Worm (Caenorhabditis elegans) whole organism, L4 larva: ENCODE data around the gene C02G6.2.

Source experiments
- F26F4.8 ChIP-seq: fragments of 200-800 bp; sonication (Bioruptor generic); conservative IDR thresholded peaks from 2 replicates; pipeline ENCODE4 v1.3.6; 2022; ENCODE audit warnings: missing genetic modification characterization, missing compliant biosample characterization
- F44E2.7 ChIP-seq: fragments of 200-800 bp; sonication (Bioruptor generic); IDR thresholded peaks from 2 replicates; pipeline ENCODE4 v2.1.2; 2022; ENCODE audit warnings: missing genetic modification characterization, missing compliant biosample characterization
- F49E8.2 ChIP-seq: sonication (generic microtip); optimal IDR thresholded peaks from 2 replicates; lab custom pipeline; 2016; ENCODE audit warnings: missing compliant biosample characterization, mild to moderate bottlenecking, missing genetic modification characterization, borderline replicate concordance
- R02D3.7 ChIP-seq: fragments of 150-350 bp; sonication (generic microtip); optimal IDR thresholded peaks from 3 replicates; lab custom pipeline; 2014; ENCODE audit warnings: missing biosample characterization, missing genetic modification characterization
- Y75B8A.6 ChIP-seq: fragments of 200-800 bp; sonication (Bioruptor generic); IDR thresholded peaks from 2 replicates; pipeline ENCODE4 v1.3.6; 2022; ENCODE audit warnings: missing genetic modification reagents, missing genetic modification characterization, missing compliant biosample characterization
- ZK546.5 ChIP-seq, 2 experiments: sonication (generic microtip); optimal IDR thresholded peaks; 2 replicates each; lab custom pipeline; 2017; ENCODE audit warnings: missing biosample characterization in 2 of 2, missing genetic modification characterization in 2 of 2
- aha-1 ChIP-seq: fragments of 150-350 bp; peaks from one replicate; lab custom pipeline; 2014; ENCODE audit warnings: missing biosample characterization, missing genetic modification characterization
- aly-2 ChIP-seq: sonication (generic microtip); optimal IDR thresholded peaks from 2 replicates; lab custom pipeline; 2018; ENCODE audit warnings: missing biosample characterization, missing genetic modification characterization
- attf-4 ChIP-seq: sonication (generic microtip); optimal IDR thresholded peaks from 3 replicates; lab custom pipeline; 2017; ENCODE audit warnings: missing biosample characterization, missing genetic modification characterization
- ceh-32 ChIP-seq: sonication (generic microtip); optimal IDR thresholded peaks from 2 replicates; lab custom pipeline; 2016; ENCODE audit warnings: mild to moderate bottlenecking, missing genetic modification characterization, missing compliant biosample characterization; ENCODE audit not compliant: poor library complexity
- ceh-44 ChIP-seq: fragments of 200-800 bp; sonication (Bioruptor generic); IDR thresholded peaks from 2 replicates; pipeline ENCODE4 v1.3.6; 2022; ENCODE audit warnings: missing genetic modification reagents, missing genetic modification characterization, missing compliant biosample characterization
- ceh-82 ChIP-seq: sonication (generic microtip); optimal IDR thresholded peaks from 2 replicates; lab custom pipeline; 2017; ENCODE audit warnings: missing biosample characterization, missing genetic modification characterization
- ces-1 ChIP-seq: fragments of 150-350 bp; sonication (generic microtip); optimal IDR thresholded peaks from 4 replicates; lab custom pipeline; 2014; ENCODE audit warnings: missing biosample characterization, missing genetic modification reagents, missing genetic modification characterization
- cey-2 ChIP-seq: sonication (generic microtip); optimal IDR thresholded peaks from 3 replicates; lab custom pipeline; 2017; ENCODE audit warnings: missing genetic modification characterization, mild to moderate bottlenecking, missing compliant biosample characterization, antibody characterized with exemption, borderline replicate concordance; ENCODE audit not compliant: insufficient read depth
- daf-12 ChIP-seq: fragments of 150-350 bp; optimal IDR thresholded peaks from 2 replicates; lab custom pipeline; 2014; ENCODE audit warnings: missing biosample characterization, missing genetic modification reagents, missing genetic modification characterization
- duxl-1 ChIP-seq: sonication (generic microtip); optimal IDR thresholded peaks from 2 replicates; lab custom pipeline; 2016; ENCODE audit warnings: mild to moderate bottlenecking, missing genetic modification characterization, moderate library complexity, missing compliant biosample characterization; ENCODE audit not compliant: poor library complexity
- egl-27 ChIP-seq: sonication (generic microtip); optimal IDR thresholded peaks from 3 replicates; lab custom pipeline; 2017; ENCODE audit warnings: missing biosample characterization, missing genetic modification reagents, missing genetic modification characterization
- fkh-10 ChIP-seq: fragments of 150-350 bp; optimal IDR thresholded peaks from 2 replicates; lab custom pipeline; 2014; ENCODE audit warnings: missing biosample characterization, missing genetic modification reagents, missing genetic modification characterization
- gei-8 ChIP-seq: fragments of 200-800 bp; sonication (Bioruptor generic); optimal IDR thresholded peaks from 2 replicates; lab custom pipeline; 2018; ENCODE audit warnings: mild to moderate bottlenecking, missing genetic modification characterization, missing compliant biosample characterization
- hlh-11 ChIP-seq: fragments of 200-800 bp; sonication (Bioruptor generic); optimal IDR thresholded peaks from 2 replicates; lab custom pipeline; 2018; ENCODE audit warnings: mild to moderate bottlenecking, missing genetic modification characterization, missing compliant biosample characterization
- jun-1 ChIP-seq: fragments of 150-350 bp; optimal IDR thresholded peaks from 2 replicates; lab custom pipeline; 2014; ENCODE audit warnings: missing biosample characterization, missing genetic modification reagents, missing genetic modification characterization
- lim-7 ChIP-seq: fragments of 200-800 bp; sonication (Bioruptor generic); IDR thresholded peaks from 2 replicates; pipeline ENCODE4 v1.3.6; 2022; ENCODE audit warnings: missing genetic modification characterization, missing compliant biosample characterization
- lin-1 ChIP-seq: fragments of 200-800 bp; sonication (Bioruptor generic); IDR thresholded peaks from 2 replicates; pipeline ENCODE4 v1.3.6; 2022; ENCODE audit warnings: missing genetic modification reagents, missing genetic modification characterization, missing compliant biosample characterization
- lin-29 ChIP-seq: fragments of 200-800 bp; sonication (Bioruptor generic); IDR thresholded peaks from 2 replicates; pipeline ENCODE4 v1.3.6; 2022; ENCODE audit warnings: missing genetic modification reagents, missing genetic modification characterization, missing compliant biosample characterization
- lin-39 ChIP-seq: fragments of 150-350 bp; optimal IDR thresholded peaks from 2 replicates; lab custom pipeline; 2014; ENCODE audit warnings: missing biosample characterization, missing genetic modification reagents, missing genetic modification characterization
- lir-3 ChIP-seq: sonication (generic microtip); optimal IDR thresholded peaks from 2 replicates; lab custom pipeline; 2016; ENCODE audit warnings: mild to moderate bottlenecking, missing genetic modification characterization, missing compliant biosample characterization
- madf-9 ChIP-seq: fragments of 200-800 bp; sonication (Bioruptor generic); conservative IDR thresholded peaks from 2 replicates; pipeline ENCODE4 v1.3.6; 2022; ENCODE audit warnings: missing genetic modification reagents, missing genetic modification characterization, missing compliant biosample characterization
- mes-2 ChIP-seq: sonication (generic microtip); optimal IDR thresholded peaks from 2 replicates; lab custom pipeline; 2016; ENCODE audit warnings: missing genotype, mild to moderate bottlenecking, missing genetic modification characterization, missing compliant biosample characterization; ENCODE audit not compliant: poor library complexity, severe bottlenecking
- nhr-237 ChIP-seq: sonication (generic microtip); optimal IDR thresholded peaks from 2 replicates; lab custom pipeline; 2017; ENCODE audit warnings: missing biosample characterization, missing genetic modification characterization
- nhr-25 ChIP-seq: sonication (generic microtip); optimal IDR thresholded peaks from 2 replicates; lab custom pipeline; 2017; ENCODE audit warnings: missing genetic modification characterization, mild to moderate bottlenecking, missing compliant biosample characterization, antibody characterized with exemption, moderate library complexity, borderline replicate concordance; ENCODE audit not compliant: insufficient read depth
- nhr-28 ChIP-seq: fragments of 150-350 bp; optimal IDR thresholded peaks from 2 replicates; lab custom pipeline; 2014; ENCODE audit warnings: missing biosample characterization, missing genetic modification characterization
- nhr-42 ChIP-seq: fragments of 200-800 bp; sonication (Bioruptor generic); IDR thresholded peaks from 2 replicates; pipeline ENCODE4 v1.3.6; 2022; ENCODE audit warnings: missing genetic modification characterization, missing compliant biosample characterization
- nhr-6 ChIP-seq: fragments of 150-350 bp; optimal IDR thresholded peaks from 2 replicates; lab custom pipeline; 2014; ENCODE audit warnings: missing biosample characterization, missing genetic modification characterization
- nhr-76 ChIP-seq: fragments of 150-350 bp; optimal IDR thresholded peaks from 2 replicates; lab custom pipeline; 2014; ENCODE audit warnings: missing biosample characterization, missing genetic modification characterization
- nhr-77 ChIP-seq: fragments of 150-350 bp; optimal IDR thresholded peaks from 2 replicates; lab custom pipeline; 2014; ENCODE audit warnings: missing biosample characterization, missing genetic modification characterization
- pha-4 ChIP-seq, 2 experiments: fragments of 150-350 bp in 1 of 2; fragments of 200-800 bp in 1 of 2; sonication (Bioruptor generic) in 1 of 2; IDR thresholded peaks in 1 of 2; optimal IDR thresholded peaks in 1 of 2; 2 replicates each; pipeline versions ENCODE4 v1.3.6 to Lab custom; 2014 to 2022; ENCODE audit warnings: missing genetic modification characterization in 2 of 2, missing genetic modification reagents in 2 of 2, missing biosample characterization in 1 of 2, missing compliant biosample characterization in 1 of 2
- sdz-12 ChIP-seq: fragments of 200-800 bp; sonication (Bioruptor generic); optimal IDR thresholded peaks from 2 replicates; lab custom pipeline; 2018; ENCODE audit warnings: mild to moderate bottlenecking, missing genetic modification characterization, missing compliant biosample characterization
- skn-1 ChIP-seq: fragments of 150-350 bp; optimal IDR thresholded peaks from 2 replicates; lab custom pipeline; 2014; ENCODE audit warnings: missing biosample characterization, missing genetic modification characterization
- spr-1 ChIP-seq: sonication (generic microtip); optimal IDR thresholded peaks from 2 replicates; lab custom pipeline; 2016; ENCODE audit warnings: mild to moderate bottlenecking, missing genetic modification characterization, missing compliant biosample characterization
- tag-97 ChIP-seq: fragments of 200-800 bp; sonication (Bioruptor generic); IDR thresholded peaks from 2 replicates; pipeline ENCODE4 v1.3.6; 2022; ENCODE audit warnings: missing genetic modification characterization, missing compliant biosample characterization
- vab-7 ChIP-seq: fragments of 200-800 bp; sonication (Bioruptor generic); IDR thresholded peaks from 2 replicates; pipeline ENCODE4 v1.3.6; 2022; ENCODE audit warnings: missing genetic modification reagents, missing genetic modification characterization, missing compliant biosample characterization
- zag-1 ChIP-seq: fragments of 150-350 bp; optimal IDR thresholded peaks from 2 replicates; lab custom pipeline; 2014; ENCODE audit warnings: missing biosample characterization, missing genetic modification characterization
- zfp-2 ChIP-seq: sonication (generic microtip); optimal IDR thresholded peaks from 2 replicates; lab custom pipeline; 2016; ENCODE audit warnings: mild to moderate bottlenecking, missing genetic modification characterization, missing compliant biosample characterization
- zip-11 ChIP-seq: fragments of 200-800 bp; sonication (Bioruptor generic); IDR thresholded peaks from 2 replicates; pipeline ENCODE4 v1.3.6; 2022; ENCODE audit warnings: missing genetic modification characterization, missing compliant biosample characterization
- zip-2 ChIP-seq: fragments of 150-350 bp; optimal IDR thresholded peaks from 2 replicates; lab custom pipeline; 2014; ENCODE audit warnings: missing biosample characterization, missing genetic modification characterization
- ztf-7 ChIP-seq: fragments of 150-350 bp; optimal IDR thresholded peaks from 2 replicates; lab custom pipeline; 2014; ENCODE audit warnings: missing biosample characterization, missing genetic modification characterization

Gene C02G6.2

ce11 chrV:5842507-5843144 is 29.2 kb upstream of the C02G6.2 start (continued):
- TF ChIP-seq duxl-1 (tag; lab: Kevin White, UChicago): no peak
- TF ChIP-seq jun-1 (tag; lab: Kevin White, UChicago): no peak
- no peak for TF ChIP-seq sdz-12
- no peak for TF ChIP-seq lim-7 (GFP tag; lab: Robert Waterston, UW)
- TF ChIP-seq tag-97 (GFP tag; lab: Robert Waterston, UW): no peak
- TF ChIP-seq hlh-11 (tag; lab: Kevin White, UChicago): peak; percentile 57
- TF ChIP-seq ceh-44 (GFP tag; lab: Robert Waterston, UW): no peak
- TF ChIP-seq zip-2 (tag; lab: Kevin White, UChicago): no peak
- TF ChIP-seq vab-7: no peak
- TF ChIP-seq lir-3: no peak
- no peak for TF ChIP-seq zfp-2 (tag; lab: Kevin White, UChicago)
- no peak for TF ChIP-seq nhr-6 (tag; lab: Kevin White, UChicago)
- TF ChIP-seq F49E8.2 (tag; lab: Kevin White, UChicago): no peak
- TF ChIP-seq fkh-10 (GFP tag; lab: Kevin White, UChicago): no peak
- TF ChIP-seq ZK546.5 (tag; optimal IDR thresholded peaks at IDR 0.05; lab: Kevin White, UChicago): no peak
- no peak for TF ChIP-seq cey-2
- TF ChIP-seq madf-9 (GFP tag; lab: Robert Waterston, UW): no peak
- TF ChIP-seq zip-11 (GFP tag; lab: Robert Waterston, UW): no peak
- TF ChIP-seq mes-2: no peak
- no peak for TF ChIP-seq lin-39 (tag; lab: Kevin White, UChicago)

DNA sequence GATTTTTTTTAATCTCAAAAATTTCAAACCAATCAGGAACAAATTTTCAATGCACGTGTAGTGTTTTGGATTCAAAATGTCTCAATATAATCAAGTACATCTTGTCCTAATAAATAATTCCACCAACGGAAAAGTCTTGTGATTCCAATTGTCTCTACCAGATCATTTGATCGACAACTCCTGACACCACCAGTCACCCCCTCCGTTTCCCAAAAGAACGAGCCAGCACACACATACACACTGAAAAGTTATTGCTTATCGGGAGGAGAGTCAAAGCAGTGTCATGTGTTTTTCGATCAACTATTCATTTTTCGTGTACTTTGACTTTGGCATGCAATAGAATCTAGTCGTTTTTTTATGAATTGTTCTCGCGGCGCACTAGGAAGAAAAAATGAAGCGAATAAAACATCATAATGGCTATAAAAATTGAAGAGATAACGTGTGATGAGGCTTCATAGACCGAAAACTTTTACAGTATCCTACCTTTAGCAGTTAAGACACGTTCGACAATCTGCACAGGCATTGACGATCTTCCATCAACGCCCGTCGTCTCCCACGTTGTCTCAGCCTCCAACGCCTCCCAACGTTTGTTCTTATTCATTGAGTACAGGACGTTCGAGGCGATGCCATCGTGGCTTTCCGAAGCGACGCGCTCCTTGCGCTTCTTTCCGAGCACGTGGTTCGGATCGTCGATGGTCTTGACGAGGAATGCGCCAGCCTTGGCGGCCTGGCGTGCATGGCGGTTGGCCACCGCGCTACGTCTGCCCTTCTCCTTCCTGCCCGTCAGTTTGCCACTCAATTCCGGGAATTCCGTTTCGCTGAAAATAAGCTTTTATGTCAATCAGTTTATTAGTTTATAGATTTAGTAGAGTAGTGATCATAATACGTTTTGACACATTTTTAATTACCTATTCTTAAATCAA is 28.2 kb upstream of the C02G6.2 start:
- 0 out of 2 replicates have a peak, but pooled peaks have one; percentile 30 for TF ChIP-seq nhr-42 (GFP tag; lab: Robert Waterston, UW)
- no peak for TF ChIP-seq gei-8 (GFP tag; lab: Kevin White, UChicago)
- no peak for TF ChIP-seq ceh-82 (tag; lab: Kevin White, UChicago)
- TF ChIP-seq lin-29: peak; percentile 53; the same call in 1 of the 2 replicates
- TF ChIP-seq nhr-77 (tag; lab: Kevin White, UChicago): peak; percentile 87
- TF ChIP-seq nhr-25 (tag; lab: Kevin White, UChicago): no peak
- no peak for TF ChIP-seq egl-27
- peak; percentile 5 for TF ChIP-seq nhr-6 (tag; lab: Kevin White, UChicago)
- TF ChIP-seq ceh-44 (GFP tag; lab: Robert Waterston, UW): no peak
- peak; percentile 89 for TF ChIP-seq hlh-11 (tag; lab: Kevin White, UChicago)
- no peak for TF ChIP-seq zag-1 (tag; lab: Kevin White, UChicago)
- TF ChIP-seq nhr-76: no peak
- no peak for TF ChIP-seq attf-4 (tag; lab: Kevin White, UChicago)
- TF ChIP-seq spr-1 (tag; lab: Kevin White, UChicago): no peak
- no peak for TF ChIP-seq ces-1 (GFP tag; lab: Kevin White, UChicago)
- TF ChIP-seq aha-1: peak; percentile 70
- TF ChIP-seq daf-12 (tag; lab: Kevin White, UChicago): no peak
- no peak for TF ChIP-seq tag-97 (GFP tag; lab: Robert Waterston, UW)
- no peak for TF ChIP-seq ZK546.5 (tag; optimal IDR thresholded peaks at IDR 0.05; lab: Kevin White, UChicago)
- no peak for TF ChIP-seq nhr-237 (tag; lab: Kevin White, UChicago)
- TF ChIP-seq ceh-32 (tag; lab: Kevin White, UChicago): no peak
- TF ChIP-seq nhr-28 (tag; lab: Kevin White, UChicago): peak; percentile 91
- TF ChIP-seq skn-1 (tag; lab: Kevin White, UChicago): no peak
- peak; percentile 11 for TF ChIP-seq mes-2
- no peak for TF ChIP-seq ztf-7 (tag; lab: Kevin White, UChicago)
- TF ChIP-seq Y75B8A.6: no peak
- TF ChIP-seq F26F4.8 (GFP tag; lab: Robert Waterston, UW): no peak
- TF ChIP-seq lim-7 (GFP tag; lab: Robert Waterston, UW): no peak
- TF ChIP-seq pha-4 (GFP tag; IDR thresholded peaks at IDR 0.05; lab: Robert Waterston, UW): peak; percentile 56
- TF ChIP-seq pha-4 (tag; optimal IDR thresholded peaks at IDR 0.05; lab: Kevin White, UChicago): peak; percentile 62
- TF ChIP-seq aly-2: no peak
- no peak for TF ChIP-seq lin-1 (GFP tag; lab: Robert Waterston, UW)
- no peak for TF ChIP-seq fkh-10 (GFP tag; lab: Kevin White, UChicago)
- TF ChIP-seq F44E2.7 (GFP tag; lab: Robert Waterston, UW): no peak
- TF ChIP-seq R02D3.7: no peak
